Fruit fly (Drosophila melanogaster) whole organism, embryonic: Measurements from ENCODE around the gene sbr.
A peak's percentile ranks its signal among the peaks of the same experiment; 100 is the strongest.

ENCODE experiments used
- Ada2b ChIP-seq: fragments of 200-800 bp; sonication (Bioruptor generic); IDR thresholded peaks from 2 replicates; pipeline ENCODE4 v1.3.6; 2022; ENCODE audit warnings: missing biosample characterization, missing genetic modification characterization
- CG10274 ChIP-seq: fragments of 200-800 bp; sonication (Bioruptor generic); optimal IDR thresholded peaks from 3 replicates; lab custom pipeline; 2017; ENCODE audit warnings: missing biosample characterization, mild to moderate bottlenecking, missing genetic modification characterization
- CG11456 ChIP-seq: fragments of 200-800 bp; sonication (Bioruptor generic); IDR thresholded peaks from 3 replicates; pipeline ENCODE4 v1.3.6; 2022; ENCODE audit warnings: missing biosample characterization, missing genetic modification characterization
- CG12104 ChIP-seq: fragments of 200-800 bp; sonication (Bioruptor generic); optimal IDR thresholded peaks from 3 replicates; lab custom pipeline; 2016; ENCODE audit warnings: missing biosample characterization, missing genetic modification characterization
- CG13624 ChIP-seq: fragments of 200-800 bp; sonication (Bioruptor generic); optimal IDR thresholded peaks from 2 replicates; lab custom pipeline; 2016; ENCODE audit warnings: missing biosample characterization, missing genetic modification characterization
- CG2712 ChIP-seq: fragments of 200-800 bp; optimal IDR thresholded peaks from 3 replicates; lab custom pipeline; 2019; ENCODE audit warnings: missing biosample characterization, mild to moderate bottlenecking, missing genetic modification characterization, moderate library complexity
- CG2875 ChIP-seq: fragments of 200-800 bp; sonication (Bioruptor generic); optimal IDR thresholded peaks from 2 replicates; lab custom pipeline; 2017; ENCODE audit warnings: missing biosample characterization, mild to moderate bottlenecking, missing genetic modification characterization, missing genetic modification reagents
- CG3065 ChIP-seq: fragments of 200-800 bp; sonication (Bioruptor generic); optimal IDR thresholded peaks from 2 replicates; lab custom pipeline; 2016; ENCODE audit warnings: missing biosample characterization, missing genetic modification characterization
- CG4282 ChIP-seq: fragments of 200-800 bp; sonication (Bioruptor generic); optimal IDR thresholded peaks from 2 replicates; lab custom pipeline; 2016; ENCODE audit warnings: missing biosample characterization, missing genetic modification characterization
- CG4328 ChIP-seq: fragments of 200-800 bp; sonication (Bioruptor generic); optimal IDR thresholded peaks from 3 replicates; lab custom pipeline; 2017; ENCODE audit warnings: missing biosample characterization, missing genetic modification reagents, missing genetic modification characterization
- CG4404 ChIP-seq: fragments of 200-800 bp; sonication (Bioruptor generic); IDR thresholded peaks from 2 replicates; pipeline ENCODE4 v1.3.6; 2022; ENCODE audit warnings: missing biosample characterization, missing genetic modification characterization
- CG4617 ChIP-seq: fragments of 200-800 bp; sonication (Bioruptor generic); optimal IDR thresholded peaks from 3 replicates; lab custom pipeline; 2016; ENCODE audit warnings: missing biosample characterization, missing genetic modification characterization, borderline replicate concordance
- CG4730 ChIP-seq: fragments of 200-800 bp; sonication (Bioruptor generic); IDR thresholded peaks from 2 replicates; pipeline ENCODE4 v1.3.6; 2022; ENCODE audit warnings: missing biosample characterization, missing genetic modification characterization
- CG7963 ChIP-seq: fragments of 200-800 bp; sonication (Bioruptor generic); IDR thresholded peaks from 3 replicates; pipeline ENCODE4 v1.3.6; 2022; ENCODE audit warnings: missing biosample characterization, missing genetic modification characterization; ENCODE audit not compliant: partially characterized antibody
- CG8089 ChIP-seq: fragments of 200-800 bp; sonication (Bioruptor generic); optimal IDR thresholded peaks from 3 replicates; lab custom pipeline; 2016; ENCODE audit warnings: missing biosample characterization, missing genetic modification characterization
- CG8478 ChIP-seq: fragments of >200 bp; optimal IDR thresholded peaks from 2 replicates; lab custom pipeline; 2018
- CG9797 ChIP-seq: fragments of 200-800 bp; sonication (Bioruptor generic); optimal IDR thresholded peaks from 3 replicates; lab custom pipeline; 2018; ENCODE audit warnings: missing biosample characterization, mild to moderate bottlenecking, missing genetic modification characterization
- Deaf1 ChIP-seq: fragments of 200-800 bp; optimal IDR thresholded peaks from 3 replicates; lab custom pipeline; 2019; ENCODE audit warnings: missing biosample characterization, mild to moderate bottlenecking, missing genetic modification characterization, moderate library complexity
- Dip3 ChIP-seq: fragments of 200-800 bp; sonication (Bioruptor generic); optimal IDR thresholded peaks from 3 replicates; lab custom pipeline; 2016; ENCODE audit warnings: missing biosample characterization, missing genetic modification characterization
- Kr ChIP-seq: fragments of 200-800 bp; sonication (Bioruptor generic); optimal IDR thresholded peaks from 2 replicates; lab custom pipeline; 2017; ENCODE audit warnings: missing biosample characterization, mild to moderate bottlenecking, missing genetic modification characterization
- Neu2 ChIP-seq: fragments of 200-800 bp; sonication (Bioruptor generic); optimal IDR thresholded peaks from 3 replicates; lab custom pipeline; 2016; ENCODE audit warnings: missing biosample characterization, missing genetic modification characterization, borderline replicate concordance
- Nf-YB ChIP-seq: fragments of 200-800 bp; sonication (Bioruptor generic); optimal IDR thresholded peaks from 3 replicates; lab custom pipeline; 2019; ENCODE audit warnings: missing biosample characterization, mild to moderate bottlenecking, missing genetic modification characterization, moderate library complexity
- Nf-YC ChIP-seq: fragments of 200-800 bp; optimal IDR thresholded peaks from 3 replicates; lab custom pipeline; 2019; ENCODE audit warnings: missing biosample characterization, mild to moderate bottlenecking, missing genetic modification characterization, moderate library complexity
- Six4 ChIP-seq: fragments of 200-800 bp; sonication (Bioruptor generic); optimal IDR thresholded peaks from 2 replicates; lab custom pipeline; 2016; ENCODE audit warnings: missing biosample characterization, missing genetic modification characterization
- Sry-δ ChIP-seq: fragments of 200-800 bp; sonication (Bioruptor generic); optimal IDR thresholded peaks from 2 replicates; lab custom pipeline; 2016; ENCODE audit warnings: missing biosample characterization, missing genetic modification characterization
- Ssrp ChIP-seq: fragments of 200-800 bp; sonication (Bioruptor generic); optimal IDR thresholded peaks from 2 replicates; lab custom pipeline; 2018; ENCODE audit warnings: missing biosample characterization, mild to moderate bottlenecking, missing genetic modification characterization, moderate library complexity
- ac ChIP-seq: fragments of 200-800 bp; sonication (Bioruptor generic); optimal IDR thresholded peaks from 3 replicates; lab custom pipeline; 2017; ENCODE audit warnings: missing biosample characterization, mild to moderate bottlenecking, missing genetic modification characterization
- ara ChIP-seq: fragments of 200-800 bp; sonication (Bioruptor generic); IDR thresholded peaks from 2 replicates; pipeline ENCODE4 v1.3.6; 2022; ENCODE audit warnings: missing biosample characterization, missing genetic modification characterization
- ato ChIP-seq: fragments of 200-800 bp; sonication (Bioruptor generic); IDR thresholded peaks from 2 replicates; pipeline ENCODE4 v1.3.6; 2022; ENCODE audit warnings: missing biosample characterization, missing genetic modification characterization; ENCODE audit not compliant: partially characterized antibody
- btn ChIP-seq: fragments of 200-800 bp; sonication (Bioruptor generic); optimal IDR thresholded peaks from 2 replicates; lab custom pipeline; 2016; ENCODE audit warnings: missing biosample characterization, missing genetic modification characterization
- cas ChIP-seq: fragments of 200-800 bp; sonication (Bioruptor generic); IDR thresholded peaks from 2 replicates; pipeline ENCODE4 v1.3.6; 2022; ENCODE audit warnings: missing biosample characterization, missing genetic modification characterization
- cg ChIP-seq: fragments of 200-800 bp; sonication (Bioruptor generic); optimal IDR thresholded peaks from 3 replicates; lab custom pipeline; 2019; ENCODE audit warnings: missing biosample characterization, mild to moderate bottlenecking, missing genetic modification characterization, moderate library complexity
- chinmo ChIP-seq: fragments of 200-800 bp; sonication (Bioruptor generic); IDR thresholded peaks from 4 replicates; pipeline ENCODE4 v1.3.6; 2022; ENCODE audit warnings: missing biosample characterization, missing genetic modification characterization; ENCODE audit not compliant: partially characterized antibody
- dmrt99B ChIP-seq: fragments of 200-800 bp; sonication (Bioruptor generic); optimal IDR thresholded peaks from 2 replicates; lab custom pipeline; 2018; ENCODE audit warnings: missing biosample characterization, mild to moderate bottlenecking, missing genetic modification characterization, moderate library complexity
- fd64A ChIP-seq: fragments of 200-800 bp; sonication (Bioruptor generic); optimal IDR thresholded peaks from 3 replicates; lab custom pipeline; 2018; ENCODE audit warnings: missing biosample characterization, mild to moderate bottlenecking, missing genetic modification characterization
- fru ChIP-seq: fragments of >200 bp; optimal IDR thresholded peaks from 2 replicates; lab custom pipeline; 2017
- gce ChIP-seq: fragments of 200-800 bp; sonication (Bioruptor generic); IDR thresholded peaks from 3 replicates; pipeline ENCODE4 v1.3.6; 2022; ENCODE audit warnings: missing biosample characterization, missing genetic modification characterization
- grau ChIP-seq: fragments of 200-800 bp; optimal IDR thresholded peaks from 3 replicates; lab custom pipeline; 2019; ENCODE audit warnings: missing biosample characterization, mild to moderate bottlenecking, missing genetic modification characterization, moderate library complexity
- h ChIP-seq: fragments of >200 bp; optimal IDR thresholded peaks from 2 replicates; lab custom pipeline; 2017
- her ChIP-seq: fragments of 200-800 bp; sonication (Bioruptor generic); optimal IDR thresholded peaks from 2 replicates; lab custom pipeline; 2016; ENCODE audit warnings: missing biosample characterization, missing genetic modification characterization
- hth ChIP-seq: fragments of >200 bp; optimal IDR thresholded peaks from 2 replicates; lab custom pipeline; 2017; ENCODE audit warnings: inconsistent platforms
- jumu ChIP-seq: fragments of 200-800 bp; sonication (Bioruptor generic); optimal IDR thresholded peaks from 3 replicates; lab custom pipeline; 2016; ENCODE audit warnings: missing biosample characterization, missing genetic modification characterization
- maf-S ChIP-seq: fragments of 200-800 bp; sonication (Bioruptor generic); optimal IDR thresholded peaks from 2 replicates; lab custom pipeline; 2016; ENCODE audit warnings: missing biosample characterization, missing genetic modification characterization
- mld ChIP-seq: fragments of 200-800 bp; sonication (Bioruptor generic); IDR thresholded peaks from 3 replicates; pipeline ENCODE4 v1.3.6; 2022; ENCODE audit warnings: missing biosample characterization, missing genetic modification characterization; ENCODE audit not compliant: partially characterized antibody
- nau ChIP-seq: fragments of 200-800 bp; sonication (Bioruptor generic); optimal IDR thresholded peaks from 3 replicates; lab custom pipeline; 2017; ENCODE audit warnings: missing biosample characterization, mild to moderate bottlenecking, missing genetic modification characterization, missing genetic modification reagents
- nerfin-1 ChIP-seq: fragments of 200-800 bp; sonication (Bioruptor generic); optimal IDR thresholded peaks from 3 replicates; lab custom pipeline; 2019; ENCODE audit warnings: missing biosample characterization, mild to moderate bottlenecking, missing genetic modification characterization, moderate library complexity
- pnt ChIP-seq: fragments of 200-800 bp; sonication (Bioruptor generic); optimal IDR thresholded peaks from 3 replicates; lab custom pipeline; 2016; ENCODE audit warnings: missing biosample characterization, missing genetic modification characterization
- psq ChIP-seq: fragments of 200-800 bp; sonication (Bioruptor generic); optimal IDR thresholded peaks from 2 replicates; lab custom pipeline; 2017; ENCODE audit warnings: missing biosample characterization, missing genetic modification characterization
- ranshi ChIP-seq: fragments of 200-800 bp; sonication (Bioruptor generic); IDR thresholded peaks from 2 replicates; pipeline ENCODE4 v1.3.6; 2022; ENCODE audit warnings: missing biosample characterization, missing genetic modification characterization
- sr ChIP-seq: fragments of 200-800 bp; sonication (Bioruptor generic); IDR thresholded peaks from 3 replicates; pipeline ENCODE4 v1.3.6; 2022; ENCODE audit warnings: missing biosample characterization, missing genetic modification characterization
- ssp ChIP-seq: fragments of 200-800 bp; sonication (Bioruptor generic); IDR thresholded peaks from 2 replicates; pipeline ENCODE4 v1.3.6; 2022; ENCODE audit warnings: missing biosample characterization, missing genetic modification characterization
- twi ChIP-seq: fragments of 200-800 bp; optimal IDR thresholded peaks from 2 replicates; lab custom pipeline; 2019; ENCODE audit warnings: missing biosample characterization, mild to moderate bottlenecking, missing genetic modification characterization, moderate library complexity
- zen2 ChIP-seq: fragments of 200-800 bp; sonication (Bioruptor generic); IDR thresholded peaks from 3 replicates; pipeline ENCODE4 v1.3.6; 2022; ENCODE audit warnings: missing biosample characterization, missing genetic modification characterization; ENCODE audit not compliant: partially characterized antibody

Gene sbr

dm6 chrX:10832369-10832768, 14.5 kb downstream of the sbr start (continued):
- TF ChIP-seq cg (GFP tag; lab: Kevin White, UChicago) (no peak), CG2712 (tag; lab: Kevin White, UChicago) (peak; percentile 63), CG4617 (GFP tag; lab: Kevin White, UChicago) (peak; percentile 32), nau (GFP tag; lab: Kevin White, UChicago) (no peak), gce (GFP tag; lab: Robert Waterston, UW) (no peak), ssp (GFP tag; lab: Robert Waterston, UW) (peak; percentile 49; the same call in 1 of the 2 replicates), Ssrp (peak; percentile 41), jumu (GFP tag; lab: Kevin White, UChicago) (peak; percentile 24), maf-S (peak; percentile 41), hth (lab: Kevin White, UChicago) (no peak), Six4 (GFP tag; lab: Kevin White, UChicago) (peak; percentile 20), h (lab: Kevin White, UChicago) (no peak), CG13624 (GFP tag; lab: Kevin White, UChicago) (peak; percentile 52), CG11456 (GFP tag; lab: Robert Waterston, UW) (peak; percentile 95), ato (no peak), CG10274 (GFP tag; lab: Kevin White, UChicago) (no peak), psq (no peak), zen2 (GFP tag; lab: Robert Waterston, UW) (no peak), ara (GFP tag; lab: Robert Waterston, UW) (no peak), ac (GFP tag; lab: Kevin White, UChicago) (no peak), pnt (peak; percentile 59), CG9797 (GFP tag; lab: Kevin White, UChicago) (no peak), Deaf1 (peak; percentile 11), ranshi (peak; percentile 49; the same call in 1 of the 2 replicates), Kr (GFP tag; lab: Kevin White, UChicago) (no peak), twi (peak; percentile 28), CG8089 (GFP tag; lab: Kevin White, UChicago) (peak; percentile 51), fd64A (GFP tag; lab: Kevin White, UChicago) (no peak), CG3065 (GFP tag; lab: Kevin White, UChicago) (peak; percentile 40), Nf-YC (tag; lab: Kevin White, UChicago) (peak; percentile 45), Sry-δ (peak; percentile 14), mld (GFP tag; lab: Robert Waterston, UW) (no peak), cas (GFP tag; lab: Robert Waterston, UW) (no peak), Nf-YB (GFP tag; lab: Kevin White, UChicago) (no peak), fru (lab: Kevin White, UChicago) (no peak), CG2875 (no peak), Ada2b (GFP tag; lab: Robert Waterston, UW) (no peak), CG12104 (GFP tag; lab: Kevin White, UChicago) (no peak), CG4404 (GFP tag; lab: Robert Waterston, UW) (no peak), dmrt99B (tag; lab: Kevin White, UChicago) (peak; percentile 45), Neu2 (GFP tag; lab: Kevin White, UChicago) (no peak), grau (peak; percentile 69), CG4730 (GFP tag; lab: Robert Waterston, UW) (peak; percentile 36; the same call in 1 of the 2 replicates), her (peak; percentile 35), CG4282 (no peak), sr (0 out of 3 replicates have a peak, but pooled peaks have one; percentile 8), nerfin-1 (no peak), CG7963 (GFP tag; lab: Robert Waterston, UW) (no peak), Dip3 (GFP tag; lab: Kevin White, UChicago) (peak; percentile 26), chinmo (GFP tag; lab: Robert Waterston, UW) (no peak), btn (GFP tag; lab: Kevin White, UChicago) (no peak), CG8478 (lab: Kevin White, UChicago) (no peak), CG4328 (GFP tag; lab: Kevin White, UChicago) (peak; percentile 33)
